Worm (Caenorhabditis elegans) whole organism, late embryonic: ENCODE results near the gene F39G3.5.

Experiments used
- K02D7.2 ChIP-seq: sonication (generic microtip); optimal IDR thresholded peaks from 2 replicates; lab custom pipeline; 2017; ENCODE audit warnings: mild to moderate bottlenecking, missing genetic modification characterization, missing compliant biosample characterization
- ceh-31 ChIP-seq: sonication (generic microtip); optimal IDR thresholded peaks from 2 replicates; lab custom pipeline; 2016; ENCODE audit warnings: missing genetic modification characterization, missing compliant biosample characterization
- fkh-10 ChIP-seq: fragments of 150-350 bp; optimal IDR thresholded peaks from 2 replicates; lab custom pipeline; 2014; ENCODE audit warnings: missing biosample characterization, missing genetic modification reagents, missing genetic modification characterization
- pat-9 ChIP-seq: fragments of 200-800 bp; sonication (Bioruptor generic); optimal IDR thresholded peaks from 2 replicates; lab custom pipeline; 2018; ENCODE audit warnings: mild to moderate bottlenecking, missing genetic modification characterization, moderate library complexity, missing compliant biosample characterization
- zip-5 ChIP-seq: sonication (generic microtip); optimal IDR thresholded peaks from 2 replicates; lab custom pipeline; 2016; ENCODE audit warnings: missing genetic modification characterization, missing compliant biosample characterization

DNA sequence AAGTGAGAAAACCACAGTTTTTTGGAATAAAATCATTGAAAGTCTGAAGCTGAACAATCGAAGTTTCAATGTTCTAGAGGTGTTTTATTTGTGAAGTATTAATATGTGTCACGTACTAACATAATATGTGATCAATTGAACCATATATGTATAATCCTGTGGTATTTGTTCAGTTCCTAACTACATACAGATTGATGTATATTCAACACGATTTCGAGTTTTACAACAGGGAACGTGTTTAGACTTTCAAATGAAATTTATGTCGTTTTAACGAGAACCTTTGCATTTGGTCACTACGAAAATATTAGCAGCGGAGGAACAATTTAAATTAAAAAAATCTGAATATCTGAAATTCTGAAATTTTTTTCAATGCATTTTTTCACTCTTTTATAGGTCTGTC is 47.9 kb upstream of the F39G3.5 start, which contains the start of gene K03B4.8:
- TF ChIP-seq pat-9 (tag; lab: Kevin White, UChicago): no peak
- TF ChIP-seq K02D7.2 (tag; lab: Kevin White, UChicago): no peak
- no peak for TF ChIP-seq fkh-10 (GFP tag; lab: Kevin White, UChicago)
- no peak for TF ChIP-seq ceh-31 (tag; lab: Kevin White, UChicago)
- no peak for TF ChIP-seq zip-5 (tag; lab: Kevin White, UChicago)
